Fruit fly (Drosophila melanogaster) whole organism, wandering third instar larva: ENCODE measurements around the gene Rbp1-like.

Source experiments
- N ChIP-seq: fragments of >200 bp; optimal IDR thresholded peaks from 2 replicates; lab custom pipeline; 2018; ENCODE audit warnings: missing biosample characterization, missing external identifiers, missing genetic modification characterization
- h ChIP-seq: fragments of 200-800 bp; sonication (Bioruptor generic); optimal IDR thresholded peaks from 3 replicates; lab custom pipeline; 2016; ENCODE audit warnings: missing biosample characterization, mild to moderate bottlenecking, missing genetic modification characterization
- sage ChIP-seq: fragments of 200-800 bp; sonication (Bioruptor generic); optimal IDR thresholded peaks from 2 replicates; lab custom pipeline; 2016; ENCODE audit warnings: missing biosample characterization, mild to moderate bottlenecking, missing genetic modification characterization

dm6 chrX:13372512-13372911, 12.2 kb downstream of the Rbp1-like start:
- TF ChIP-seq h = no peak
- no peak for TF ChIP-seq N
- no peak for TF ChIP-seq sage
